Worm (Caenorhabditis elegans) whole organism, young adult: ENCODE data around the gene fkb-1.
A peak's percentile ranks its signal among the peaks of the same experiment; 100 is the strongest.

Experiments
- C17E4.6 ChIP-seq: fragments of 200-800 bp; sonication (Bioruptor generic); IDR thresholded peaks from 2 replicates; pipeline ENCODE4 v1.3.6; 2022; ENCODE audit warnings: missing genetic modification reagents, missing genetic modification characterization, missing compliant biosample characterization
- D2030.7 ChIP-seq: fragments of 200-800 bp; sonication (Bioruptor generic); IDR thresholded peaks from 2 replicates; pipeline ENCODE4 v1.3.6; 2022; ENCODE audit warnings: missing genetic modification reagents, missing genetic modification characterization, missing compliant biosample characterization
- F33H1.4 ChIP-seq: fragments of 200-800 bp; sonication (Bioruptor generic); IDR thresholded peaks from 2 replicates; pipeline ENCODE4 v1.3.6; 2022; ENCODE audit warnings: missing genetic modification reagents, missing genetic modification characterization, missing compliant biosample characterization
- F39B2.1 ChIP-seq: fragments of 200-800 bp; sonication (Bioruptor generic); IDR thresholded peaks from 2 replicates; pipeline ENCODE4 v1.3.6; 2022; ENCODE audit warnings: missing genetic modification reagents, missing genetic modification characterization, missing compliant biosample characterization
- F52B5.7 ChIP-seq: sonication (generic microtip); optimal IDR thresholded peaks from 2 replicates; lab custom pipeline; 2016; ENCODE audit warnings: mild to moderate bottlenecking, missing genetic modification characterization, missing compliant biosample characterization
- F55B11.4 ChIP-seq: sonication (generic microtip); optimal IDR thresholded peaks from 2 replicates; lab custom pipeline; 2016; ENCODE audit warnings: missing compliant biosample characterization, missing genetic modification characterization, borderline replicate concordance; ENCODE audit not compliant: insufficient read depth
- Y53G8AR.9 ChIP-seq: fragments of 200-800 bp; sonication (Bioruptor generic); conservative IDR thresholded peaks from 2 replicates; pipeline ENCODE4 v1.3.6; 2022; ENCODE audit warnings: missing genetic modification reagents, missing genetic modification characterization, missing compliant biosample characterization
- Y67H2A.10 ChIP-seq: fragments of 200-800 bp; sonication (Bioruptor generic); conservative IDR thresholded peaks from 2 replicates; pipeline ENCODE4 v1.3.6; 2022; ENCODE audit warnings: missing genetic modification reagents, missing genetic modification characterization, missing compliant biosample characterization
- Y95B8A.8 ChIP-seq: fragments of 200-800 bp; sonication (Bioruptor generic); IDR thresholded peaks from 2 replicates; pipeline ENCODE4 v1.3.6; 2022; ENCODE audit warnings: missing genetic modification reagents, missing genetic modification characterization, missing compliant biosample characterization
- ZK185.1 ChIP-seq: sonication (generic microtip); optimal IDR thresholded peaks from 2 replicates; lab custom pipeline; 2016; ENCODE audit warnings: mild to moderate bottlenecking, missing genetic modification characterization, missing compliant biosample characterization; ENCODE audit not compliant: poor library complexity, severe bottlenecking
- akir-1 ChIP-seq: fragments of 200-800 bp; sonication (Bioruptor generic); optimal IDR thresholded peaks from 2 replicates; lab custom pipeline; 2018; ENCODE audit warnings: mild to moderate bottlenecking, missing genetic modification characterization, moderate library complexity, missing compliant biosample characterization
- ama-1 ChIP-seq, 3 experiments: fragments of 150-350 bp in 1 of 3; sonication (generic microtip) in 2 of 3; optimal IDR thresholded peaks; 2 replicates each; lab custom pipeline; 2014 to 2018; ENCODE audit warnings: missing biosample characterization in 2 of 3, missing genetic modification characterization in 2 of 3, missing genetic modification reagents in 2 of 3
- aptf-2 ChIP-seq: fragments of 200-800 bp; sonication (Bioruptor generic); conservative IDR thresholded peaks from 2 replicates; pipeline ENCODE4 v1.3.6; 2022; ENCODE audit warnings: missing genetic modification reagents, missing genetic modification characterization, missing compliant biosample characterization
- aptf-3 ChIP-seq: fragments of 200-800 bp; sonication (Bioruptor generic); IDR thresholded peaks from 2 replicates; pipeline ENCODE4 v1.3.6; 2022; ENCODE audit warnings: missing genetic modification characterization, missing compliant biosample characterization
- athp-1 ChIP-seq: sonication (generic microtip); optimal IDR thresholded peaks from 2 replicates; lab custom pipeline; 2017; ENCODE audit warnings: mild to moderate bottlenecking, missing genetic modification characterization, missing compliant biosample characterization
- attf-5 ChIP-seq: fragments of 200-800 bp; sonication (Bioruptor generic); optimal IDR thresholded peaks from 2 replicates; lab custom pipeline; 2018; ENCODE audit warnings: mild to moderate bottlenecking, missing genetic modification characterization, missing compliant biosample characterization
- ceh-27 ChIP-seq: fragments of 200-800 bp; sonication (Bioruptor generic); optimal IDR thresholded peaks from 2 replicates; lab custom pipeline; 2018; ENCODE audit warnings: mild to moderate bottlenecking, missing genetic modification characterization, moderate library complexity, missing compliant biosample characterization
- die-1 ChIP-seq: sonication (generic microtip); optimal IDR thresholded peaks from 2 replicates; lab custom pipeline; 2016; ENCODE audit warnings: missing genotype, mild to moderate bottlenecking, missing genetic modification characterization, missing compliant biosample characterization
- dox-1 ChIP-seq: fragments of 200-800 bp; sonication (Bioruptor generic); IDR thresholded peaks from 2 replicates; pipeline ENCODE4 v1.3.6; 2022; ENCODE audit warnings: missing genetic modification reagents, missing genetic modification characterization, missing compliant biosample characterization
- egrh-3 ChIP-seq: fragments of 200-800 bp; sonication (Bioruptor generic); IDR thresholded peaks from 2 replicates; pipeline ENCODE4 v1.3.6; 2022; ENCODE audit warnings: missing genetic modification reagents, missing genetic modification characterization, missing compliant biosample characterization
- hlh-26 ChIP-seq: fragments of 200-800 bp; sonication (Bioruptor generic); conservative IDR thresholded peaks from 2 replicates; pipeline ENCODE4 v1.3.6; 2022; ENCODE audit warnings: missing genetic modification reagents, missing genetic modification characterization, missing compliant biosample characterization
- hmg-20 ChIP-seq: fragments of 200-800 bp; sonication (Bioruptor generic); IDR thresholded peaks from 2 replicates; pipeline ENCODE4 v1.3.6; 2022; ENCODE audit warnings: missing genetic modification reagents, missing genetic modification characterization, missing compliant biosample characterization
- hsf-1 ChIP-seq: fragments of 200-800 bp; sonication (Bioruptor generic); IDR thresholded peaks from 2 replicates; pipeline ENCODE4 v1.3.6; 2022; ENCODE audit warnings: missing genetic modification reagents, missing genetic modification characterization, missing compliant biosample characterization
- lin-40 ChIP-seq: sonication (generic microtip); optimal IDR thresholded peaks from 2 replicates; lab custom pipeline; 2016; ENCODE audit warnings: missing genetic modification characterization, mild to moderate bottlenecking, missing compliant biosample characterization, missing genotype, missing genetic modification reagents
- lin-54 ChIP-seq: fragments of 200-800 bp; sonication (Bioruptor generic); optimal IDR thresholded peaks from 2 replicates; lab custom pipeline; 2018; ENCODE audit warnings: mild to moderate bottlenecking, missing genetic modification characterization, missing compliant biosample characterization
- lir-1 ChIP-seq: fragments of 200-800 bp; sonication (Bioruptor generic); conservative IDR thresholded peaks from 2 replicates; pipeline ENCODE4 v1.3.6; 2022; ENCODE audit warnings: missing genetic modification reagents, missing genetic modification characterization, missing compliant biosample characterization
- madf-3 ChIP-seq: fragments of 200-800 bp; sonication (Bioruptor generic); IDR thresholded peaks from 2 replicates; pipeline ENCODE4 v1.3.6; 2022; ENCODE audit warnings: missing genetic modification reagents, missing genetic modification characterization, missing compliant biosample characterization
- madf-6 ChIP-seq: fragments of 200-800 bp; sonication (Bioruptor generic); IDR thresholded peaks from 2 replicates; pipeline ENCODE4 v1.3.6; 2022; ENCODE audit warnings: missing genetic modification reagents, missing genetic modification characterization, missing compliant biosample characterization
- mel-28 ChIP-seq: sonication (generic microtip); optimal IDR thresholded peaks from 2 replicates; lab custom pipeline; 2016; ENCODE audit warnings: borderline replicate concordance, mild to moderate bottlenecking, missing genetic modification characterization, missing compliant biosample characterization
- mes-4 ChIP-seq: sonication (generic microtip); optimal IDR thresholded peaks from 2 replicates; lab custom pipeline; 2016; ENCODE audit warnings: missing genotype, missing genetic modification characterization, missing compliant biosample characterization
- nhr-80 ChIP-seq: sonication (generic microtip); optimal IDR thresholded peaks from 2 replicates; lab custom pipeline; 2016; ENCODE audit warnings: missing genetic modification characterization, missing compliant biosample characterization
- pbrm-1 ChIP-seq: fragments of 200-800 bp; sonication (Bioruptor generic); IDR thresholded peaks from 2 replicates; pipeline ENCODE4 v1.3.6; 2022; ENCODE audit warnings: missing genetic modification reagents, missing genetic modification characterization, missing compliant biosample characterization
- rec-8 ChIP-seq, 2 experiments: sonication (generic microtip); optimal IDR thresholded peaks; 2 replicates each; lab custom pipeline; 2016; ENCODE audit warnings: mild to moderate bottlenecking in 2 of 2, missing genetic modification characterization in 2 of 2, missing genetic modification reagents in 2 of 2, missing genotype in 2 of 2, missing biosample characterization in 1 of 2, missing compliant biosample characterization in 1 of 2, moderate library complexity in 1 of 2
- sdz-38 ChIP-seq: sonication (generic microtip); optimal IDR thresholded peaks from 2 replicates; lab custom pipeline; 2016; ENCODE audit warnings: missing genotype, missing genetic modification characterization, missing compliant biosample characterization
- snpc-1.1 ChIP-seq: sonication (generic microtip); optimal IDR thresholded peaks from 2 replicates; lab custom pipeline; 2017; ENCODE audit warnings: missing genetic modification characterization, mild to moderate bottlenecking, missing compliant biosample characterization, antibody characterized with exemption, moderate library complexity, missing genotype, missing genetic modification reagents; ENCODE audit not compliant: insufficient read depth
- unc-62 ChIP-seq: fragments of 150-350 bp; optimal IDR thresholded peaks from 2 replicates; lab custom pipeline; 2014; ENCODE audit warnings: missing biosample characterization, missing genetic modification reagents, missing genetic modification characterization
- zim-3 ChIP-seq: sonication (generic microtip); optimal IDR thresholded peaks from 2 replicates; lab custom pipeline; 2017; ENCODE audit warnings: mild to moderate bottlenecking, missing genetic modification characterization, moderate library complexity, missing compliant biosample characterization
- ztf-22 ChIP-seq: fragments of 200-800 bp; sonication (Bioruptor generic); optimal IDR thresholded peaks from 2 replicates; lab custom pipeline; 2018; ENCODE audit warnings: mild to moderate bottlenecking, missing genetic modification characterization, moderate library complexity, missing compliant biosample characterization
- ztf-25 ChIP-seq: fragments of 200-800 bp; sonication (Bioruptor generic); IDR thresholded peaks from 2 replicates; pipeline ENCODE4 v1.3.6; 2022; ENCODE audit warnings: missing genetic modification reagents, missing genetic modification characterization, missing compliant biosample characterization
- ztf-26 ChIP-seq: sonication (generic microtip); optimal IDR thresholded peaks from 2 replicates; lab custom pipeline; 2017; ENCODE audit warnings: missing genetic modification characterization, missing compliant biosample characterization
- ztf-3 ChIP-seq: fragments of 200-800 bp; sonication (Bioruptor generic); optimal IDR thresholded peaks from 2 replicates; lab custom pipeline; 2018; ENCODE audit warnings: mild to moderate bottlenecking, missing genetic modification characterization, missing compliant biosample characterization
- ztf-6 ChIP-seq: fragments of 200-800 bp; sonication (Bioruptor generic); IDR thresholded peaks from 2 replicates; pipeline ENCODE4 v1.3.6; 2022; ENCODE audit warnings: missing genetic modification reagents, missing genetic modification characterization, missing compliant biosample characterization

The fkb-1 gene

DNA sequence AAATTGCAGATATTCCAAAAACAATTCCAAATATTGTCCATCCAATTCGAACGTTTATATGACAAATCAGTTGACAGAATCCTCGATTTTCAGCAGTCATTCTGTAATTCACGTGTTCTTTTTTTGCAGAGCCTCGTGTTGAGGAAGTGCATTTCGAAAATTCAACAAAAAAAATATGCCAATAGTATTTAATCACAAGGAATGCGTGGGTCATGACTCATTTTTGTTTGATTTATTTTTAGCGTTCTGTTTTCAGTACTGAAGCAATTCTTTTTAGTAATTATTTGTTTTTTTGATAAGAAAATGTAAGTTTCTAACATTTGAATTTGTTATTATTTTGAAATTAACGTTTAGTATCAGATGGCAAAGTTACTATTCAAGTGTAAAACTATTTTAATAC lies 5.5 kb upstream of the fkb-1 start, which contains the start of gene hrg-4:
TSS of gene hrg-4 (minus strand) at position 101 of the 400 bp plus-strand sequence.
- TF ChIP-seq ceh-27 (GFP tag; lab: Kevin White, UChicago) (no peak), F52B5.7 (tag; lab: Kevin White, UChicago) (no peak), C17E4.6 (GFP tag; lab: Robert Waterston, UW) (no peak), ztf-3 (no peak), aptf-2 (no peak)

DNA sequence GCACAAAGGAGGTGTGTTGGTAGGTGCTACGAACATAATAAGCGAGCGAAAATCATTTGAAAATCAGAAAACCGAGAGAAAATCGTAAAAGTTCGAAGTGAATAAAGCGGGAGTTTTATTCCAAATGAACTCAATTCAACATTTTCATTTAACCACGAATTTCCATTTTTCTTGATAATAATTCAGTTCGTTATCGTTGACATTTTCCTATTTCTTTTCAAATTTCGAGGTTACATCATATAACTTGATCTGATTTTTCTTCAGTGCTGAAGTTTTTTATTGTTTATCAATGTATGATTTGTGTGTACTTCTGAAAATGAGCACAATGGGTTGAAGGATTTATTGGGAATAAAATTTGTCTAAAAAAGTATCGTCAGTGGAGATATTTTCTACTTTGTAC lies 4.7 kb upstream of the fkb-1 start:
- TF ChIP-seq Y53G8AR.9 (GFP tag; lab: Robert Waterston, UW) (no peak), attf-5 (no peak), nhr-80 (peak; percentile 87), madf-3 (GFP tag; lab: Robert Waterston, UW) (no peak), rec-8 (tag; optimal IDR thresholded peaks at IDR 0.05; lab: Kevin White, UChicago) (no peak)
- TF ChIP-seq, all 124 proteins: peak for 1

DNA sequence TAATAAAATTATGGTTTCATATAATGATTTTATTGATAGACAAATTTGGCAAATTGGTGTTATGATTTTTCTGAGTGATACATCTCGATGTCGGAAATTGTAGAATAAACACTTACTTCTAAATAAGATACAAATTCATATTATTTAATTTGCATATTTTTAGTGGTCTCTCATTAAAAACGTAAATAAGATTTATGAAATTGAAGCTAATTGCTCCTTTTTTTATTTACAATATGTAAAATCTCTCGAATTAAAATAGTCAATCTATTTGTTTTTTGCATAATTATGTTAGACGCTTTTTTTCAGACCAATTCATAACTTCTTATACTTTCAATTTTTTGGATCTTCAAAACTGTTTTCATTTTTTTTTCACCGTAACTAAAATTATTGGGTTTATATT lies 4.1 kb upstream of the fkb-1 start, which contains the start of gene hrg-6:
TSS of gene hrg-6 (plus strand) at position 301 of the 400 bp plus-strand sequence.
- TF ChIP-seq athp-1 (tag; lab: Kevin White, UChicago), result no peak
- no peak for TF ChIP-seq ztf-6 (GFP tag; lab: Robert Waterston, UW)
- TF ChIP-seq die-1 (tag; lab: Kevin White, UChicago), result no peak
- no peak for TF ChIP-seq Y67H2A.10 (GFP tag; lab: Robert Waterston, UW)
- TF ChIP-seq zim-3 (tag; lab: Kevin White, UChicago), result no peak
- TF ChIP-seq lir-1 (GFP tag; lab: Robert Waterston, UW), result no peak
- no peak for TF ChIP-seq aptf-3 (GFP tag; lab: Robert Waterston, UW)
- no peak for TF ChIP-seq dox-1 (GFP tag; lab: Robert Waterston, UW)
- no peak for TF ChIP-seq ztf-26
- TF ChIP-seq lin-54 (GFP tag; lab: Kevin White, UChicago), result no peak
- TF ChIP-seq pbrm-1 (GFP tag; lab: Robert Waterston, UW), result no peak
- no peak for TF ChIP-seq sdz-38 (tag; lab: Kevin White, UChicago)
- no peak for TF ChIP-seq lin-40 (tag; lab: Kevin White, UChicago)
- no peak for TF ChIP-seq F55B11.4
- no peak for TF ChIP-seq hmg-20 (GFP tag; lab: Robert Waterston, UW)
- no peak for TF ChIP-seq ztf-3

DNA sequence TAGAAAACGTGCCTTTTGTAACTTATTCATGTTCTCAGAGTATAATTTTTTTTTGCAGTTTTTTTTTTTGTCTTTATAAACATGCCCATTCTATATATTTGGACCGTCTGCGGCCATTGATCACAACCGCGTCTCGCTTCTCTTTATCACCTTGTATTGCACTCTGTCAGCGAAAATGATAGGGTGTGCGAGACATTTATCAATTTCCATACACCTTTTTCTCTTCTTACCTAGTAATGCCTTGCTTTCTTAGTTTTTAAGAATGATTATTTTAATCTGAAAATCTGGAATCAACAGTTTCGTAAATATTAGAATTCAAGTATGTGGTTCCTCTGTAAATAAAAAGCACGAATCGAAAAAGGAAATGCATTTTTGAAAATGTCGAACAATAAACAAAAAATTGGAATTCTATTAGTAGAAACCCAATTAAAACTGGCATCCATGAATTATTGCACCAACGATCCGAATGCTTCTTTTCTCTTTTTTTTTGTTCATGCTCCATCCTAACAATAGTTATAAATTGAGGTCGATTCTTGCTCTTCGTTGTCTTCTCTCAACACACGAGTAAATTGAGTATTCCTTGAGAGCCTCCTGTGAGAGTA lies 837 bp downstream of the fkb-1 start:
- TF ChIP-seq ama-1 (optimal IDR thresholded peaks at IDR 0.05; lab: Kevin White, UChicago) (no peak), ama-1 (GFP tag; optimal IDR thresholded peaks at IDR 0.05; lab: Kevin White, UChicago) (no peak), mel-28 (no peak), hsf-1 (GFP tag; lab: Robert Waterston, UW) (peak; percentile 35; the same call in 1 of the 2 replicates), snpc-1.1 (tag; lab: Kevin White, UChicago) (no peak), D2030.7 (GFP tag; lab: Robert Waterston, UW) (no peak; the same call in 1 of the 2 replicates), sdz-38 (tag; lab: Kevin White, UChicago) (no peak), lir-1 (GFP tag; lab: Robert Waterston, UW) (no peak), madf-6 (GFP tag; lab: Robert Waterston, UW) (peak; percentile 52; the same call in 1 of the 2 replicates), aptf-2 (no peak), unc-62 (GFP tag; lab: Kevin White, UChicago) (no peak), F39B2.1 (GFP tag; lab: Robert Waterston, UW) (no peak), ztf-3 (no peak), egrh-3 (no peak), ztf-25 (GFP tag; lab: Robert Waterston, UW) (no peak), athp-1 (tag; lab: Kevin White, UChicago) (peak; percentile 16), Y95B8A.8 (GFP tag; lab: Robert Waterston, UW) (no peak), nhr-80 (peak; percentile 67), mes-4 (no peak), F52B5.7 (tag; lab: Kevin White, UChicago) (no peak), akir-1 (GFP tag; lab: Kevin White, UChicago) (no peak), ztf-22 (GFP tag; lab: Kevin White, UChicago) (no peak), ZK185.1 (no peak), F33H1.4 (no peak), hlh-26 (GFP tag; lab: Robert Waterston, UW) (no peak)
